Worm (Caenorhabditis elegans) whole organism, L2 larva: ENCODE results near the gene T24F1.4.

Experiments used
- ama-1 ChIP-seq: fragments of 150-350 bp; optimal IDR thresholded peaks from 2 replicates; lab custom pipeline; 2018; ENCODE audit warnings: inconsistent platforms
- elt-1 ChIP-seq: fragments of 150-350 bp; optimal IDR thresholded peaks from 2 replicates; lab custom pipeline; 2014; ENCODE audit warnings: missing biosample characterization, missing genetic modification characterization
- fos-1 ChIP-seq: fragments of 150-350 bp; optimal IDR thresholded peaks from 2 replicates; lab custom pipeline; 2014; ENCODE audit warnings: missing biosample characterization, missing genetic modification characterization
- gmeb-1 ChIP-seq: fragments of 150-350 bp; optimal IDR thresholded peaks from 2 replicates; lab custom pipeline; 2014; ENCODE audit warnings: missing biosample characterization, missing genetic modification characterization
- lin-11 ChIP-seq: fragments of 150-350 bp; sonication (generic microtip); optimal IDR thresholded peaks from 2 replicates; lab custom pipeline; 2014; ENCODE audit warnings: missing biosample characterization, missing genetic modification characterization, inconsistent platforms, mixed read lengths
- lin-13 ChIP-seq: fragments of 150-350 bp; optimal IDR thresholded peaks from 2 replicates; lab custom pipeline; 2014; ENCODE audit warnings: missing biosample characterization, missing genetic modification reagents, missing genetic modification characterization
- mdl-1 ChIP-seq, 2 experiments: fragments of 150-350 bp in 1 of 2; sonication (generic microtip) in 1 of 2; optimal IDR thresholded peaks; 2 replicates each; lab custom pipeline; 2017; ENCODE audit warnings: missing biosample characterization in 2 of 2, missing genetic modification characterization in 2 of 2
- nhr-10 ChIP-seq: sonication (generic microtip); optimal IDR thresholded peaks from 2 replicates; lab custom pipeline; 2017; ENCODE audit warnings: missing biosample characterization, missing genetic modification characterization
- nhr-12 ChIP-seq: fragments of 150-350 bp; optimal IDR thresholded peaks from 2 replicates; lab custom pipeline; 2014; ENCODE audit warnings: missing biosample characterization, missing genetic modification characterization
- nhr-237 ChIP-seq: fragments of 150-350 bp; optimal IDR thresholded peaks from 2 replicates; lab custom pipeline; 2014; ENCODE audit warnings: missing biosample characterization, missing genetic modification characterization
- skn-1 ChIP-seq: sonication (generic microtip); optimal IDR thresholded peaks from 2 replicates; lab custom pipeline; 2017; ENCODE audit warnings: missing biosample characterization, missing genetic modification characterization
- unc-62 ChIP-seq: fragments of 150-350 bp; optimal IDR thresholded peaks from 2 replicates; lab custom pipeline; 2014; ENCODE audit warnings: missing biosample characterization, missing genetic modification reagents, missing genetic modification characterization
- ztf-11 ChIP-seq: sonication (generic microtip); optimal IDR thresholded peaks from 2 replicates; lab custom pipeline; 2017; ENCODE audit warnings: missing biosample characterization, missing genetic modification characterization

DNA sequence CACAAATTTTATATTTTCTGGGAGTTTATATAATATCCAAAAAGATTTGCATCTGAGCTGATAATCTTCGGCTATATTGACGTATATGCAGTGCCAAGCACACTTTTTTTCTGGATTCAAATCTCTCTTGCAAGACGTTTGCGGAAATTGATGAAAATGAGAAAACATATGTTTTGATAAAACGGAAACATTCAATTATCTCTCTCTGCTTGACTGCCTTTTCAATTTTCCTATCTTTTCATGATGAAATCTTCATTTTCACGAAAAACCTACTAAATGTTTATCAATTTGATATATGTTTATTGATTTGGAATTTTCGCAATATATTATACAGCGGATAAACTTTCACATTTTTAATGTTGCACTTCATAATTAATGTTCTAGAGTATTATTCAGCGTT, 6.1 kb downstream of the T24F1.4 start:
- no peak for TF ChIP-seq lin-11 (tag; lab: Kevin White, UChicago)
- no peak for TF ChIP-seq unc-62 (GFP tag; lab: Kevin White, UChicago)
- no peak for TF ChIP-seq lin-13
- no peak for TF ChIP-seq ztf-11 (tag; lab: Kevin White, UChicago)
- no peak for TF ChIP-seq ama-1
- no peak for TF ChIP-seq elt-1 (tag; lab: Kevin White, UChicago)
- TF ChIP-seq mdl-1 (tag; optimal IDR thresholded peaks at IDR 0.05; lab: Kevin White, UChicago), result no peak
- no peak for TF ChIP-seq gmeb-1
- TF ChIP-seq nhr-237 (tag; lab: Kevin White, UChicago), result no peak
- TF ChIP-seq nhr-10 (tag; lab: Kevin White, UChicago), result no peak
- no peak for TF ChIP-seq skn-1 (tag; lab: Kevin White, UChicago)
- no peak for TF ChIP-seq nhr-12 (tag; lab: Kevin White, UChicago)
- TF ChIP-seq fos-1, result no peak
